Worm (Caenorhabditis elegans) whole organism, late embryonic: ENCODE data around the gene pacs-1.

Source experiments
- C08G9.2 ChIP-seq: sonication (generic microtip); optimal IDR thresholded peaks from 2 replicates; lab custom pipeline; 2016; ENCODE audit warnings: mild to moderate bottlenecking, missing genetic modification characterization, moderate library complexity, missing compliant biosample characterization
- C38D4.7 ChIP-seq: fragments of 200-800 bp; sonication (Bioruptor generic); optimal IDR thresholded peaks from 2 replicates; lab custom pipeline; 2018; ENCODE audit warnings: mild to moderate bottlenecking, missing genetic modification characterization, moderate library complexity, missing compliant biosample characterization
- F13H6.1 ChIP-seq: sonication (generic microtip); optimal IDR thresholded peaks from 2 replicates; lab custom pipeline; 2016; ENCODE audit warnings: missing genetic modification characterization, missing compliant biosample characterization
- K09A11.1 ChIP-seq: sonication (generic microtip); optimal IDR thresholded peaks from 2 replicates; lab custom pipeline; 2017; ENCODE audit warnings: antibody characterized with exemption, mild to moderate bottlenecking, missing genetic modification characterization, missing compliant biosample characterization; ENCODE audit not compliant: insufficient read depth
- Y22D7AL.16 ChIP-seq: sonication (generic microtip); optimal IDR thresholded peaks from 2 replicates; lab custom pipeline; 2016; ENCODE audit warnings: missing genetic modification characterization, missing compliant biosample characterization
- ahr-1 ChIP-seq: sonication (generic microtip); optimal IDR thresholded peaks from 2 replicates; lab custom pipeline; 2016; ENCODE audit warnings: missing genetic modification characterization, missing compliant biosample characterization
- ceh-2 ChIP-seq: sonication (generic microtip); optimal IDR thresholded peaks from 2 replicates; lab custom pipeline; 2016; ENCODE audit warnings: missing genotype, missing genetic modification characterization, missing compliant biosample characterization
- ceh-22 ChIP-seq: sonication (generic microtip); optimal IDR thresholded peaks from 2 replicates; lab custom pipeline; 2017; ENCODE audit warnings: missing biosample characterization, missing genetic modification characterization
- ceh-30 ChIP-seq: fragments of 150-350 bp; optimal IDR thresholded peaks from 2 replicates; lab custom pipeline; 2014; ENCODE audit warnings: missing biosample characterization, missing genetic modification characterization
- ceh-34 ChIP-seq: sonication (generic microtip); optimal IDR thresholded peaks from 2 replicates; lab custom pipeline; 2016; ENCODE audit warnings: mild to moderate bottlenecking, missing genetic modification characterization, missing compliant biosample characterization
- ceh-45 ChIP-seq: fragments of 200-800 bp; sonication (Bioruptor generic); IDR thresholded peaks from 2 replicates; pipeline ENCODE4 v1.3.6; 2022; ENCODE audit warnings: missing genetic modification reagents, missing genetic modification characterization, missing compliant biosample characterization
- ceh-6 ChIP-seq: fragments of 200-800 bp; sonication (Bioruptor generic); optimal IDR thresholded peaks from 2 replicates; lab custom pipeline; 2018; ENCODE audit warnings: mild to moderate bottlenecking, missing genetic modification characterization, missing compliant biosample characterization
- ceh-9 ChIP-seq: sonication (generic microtip); optimal IDR thresholded peaks from 2 replicates; lab custom pipeline; 2016; ENCODE audit warnings: mild to moderate bottlenecking, missing genetic modification characterization, inconsistent platforms, missing compliant biosample characterization
- che-1 ChIP-seq: sonication (generic microtip); optimal IDR thresholded peaks from 2 replicates; lab custom pipeline; 2016; ENCODE audit warnings: mild to moderate bottlenecking, missing genetic modification characterization, missing compliant biosample characterization
- dve-1 ChIP-seq: sonication (generic microtip); optimal IDR thresholded peaks from 2 replicates; lab custom pipeline; 2017; ENCODE audit warnings: antibody characterized with exemption, mild to moderate bottlenecking, missing genetic modification characterization, missing compliant biosample characterization
- elt-4 ChIP-seq: sonication (generic microtip); optimal IDR thresholded peaks from 2 replicates; lab custom pipeline; 2016; ENCODE audit warnings: missing genetic modification characterization, missing compliant biosample characterization
- ets-4 ChIP-seq: sonication (generic microtip); optimal IDR thresholded peaks from 2 replicates; lab custom pipeline; 2016; ENCODE audit warnings: missing genetic modification characterization, missing compliant biosample characterization
- eyg-1 ChIP-seq: sonication (generic microtip); optimal IDR thresholded peaks from 2 replicates; lab custom pipeline; 2016; ENCODE audit warnings: missing genotype, missing genetic modification characterization, missing compliant biosample characterization
- fax-1 ChIP-seq: sonication (generic microtip); optimal IDR thresholded peaks from 2 replicates; lab custom pipeline; 2016; ENCODE audit warnings: missing genotype, missing genetic modification characterization, missing compliant biosample characterization
- fkh-10 ChIP-seq: fragments of 150-350 bp; optimal IDR thresholded peaks from 2 replicates; lab custom pipeline; 2014; ENCODE audit warnings: missing biosample characterization, missing genetic modification reagents, missing genetic modification characterization
- fkh-6 ChIP-seq: sonication (generic microtip); optimal IDR thresholded peaks from 2 replicates; lab custom pipeline; 2016; ENCODE audit warnings: missing genetic modification characterization, missing compliant biosample characterization
- hlh-13 ChIP-seq: fragments of 200-800 bp; sonication (Bioruptor generic); optimal IDR thresholded peaks from 2 replicates; lab custom pipeline; 2018; ENCODE audit warnings: mild to moderate bottlenecking, missing genetic modification characterization, missing compliant biosample characterization
- hlh-15 ChIP-seq: sonication (generic microtip); optimal IDR thresholded peaks from 2 replicates; lab custom pipeline; 2016; ENCODE audit warnings: missing genetic modification characterization, missing compliant biosample characterization
- hlh-30 ChIP-seq: sonication (generic microtip); optimal IDR thresholded peaks from 2 replicates; lab custom pipeline; 2017; ENCODE audit warnings: antibody characterized with exemption, missing genetic modification characterization, missing compliant biosample characterization; ENCODE audit not compliant: insufficient read depth
- hlh-6 ChIP-seq: sonication (generic microtip); optimal IDR thresholded peaks from 2 replicates; lab custom pipeline; 2016; ENCODE audit warnings: missing genotype, missing genetic modification characterization, missing compliant biosample characterization
- hlh-8 ChIP-seq: sonication (generic microtip); optimal IDR thresholded peaks from 2 replicates; lab custom pipeline; 2016; ENCODE audit warnings: missing genotype, missing genetic modification characterization, missing compliant biosample characterization
- mec-3 ChIP-seq: sonication (generic microtip); optimal IDR thresholded peaks from 2 replicates; lab custom pipeline; 2016; ENCODE audit warnings: borderline replicate concordance, missing genetic modification characterization, missing compliant biosample characterization
- nhr-11 ChIP-seq: fragments of 150-350 bp; optimal IDR thresholded peaks from 2 replicates; lab custom pipeline; 2014; ENCODE audit warnings: missing biosample characterization, missing genetic modification characterization
- odd-2 ChIP-seq: sonication (generic microtip); optimal IDR thresholded peaks from 2 replicates; lab custom pipeline; 2017; ENCODE audit warnings: antibody characterized with exemption, mild to moderate bottlenecking, missing genetic modification characterization, missing compliant biosample characterization
- pag-3 ChIP-seq: sonication (generic microtip); optimal IDR thresholded peaks from 2 replicates; lab custom pipeline; 2016; ENCODE audit warnings: missing compliant biosample characterization, missing genetic modification characterization, borderline replicate concordance
- pat-9 ChIP-seq: fragments of 200-800 bp; sonication (Bioruptor generic); optimal IDR thresholded peaks from 2 replicates; lab custom pipeline; 2018; ENCODE audit warnings: mild to moderate bottlenecking, missing genetic modification characterization, moderate library complexity, missing compliant biosample characterization
- pax-1 ChIP-seq: fragments of 150-350 bp; optimal IDR thresholded peaks from 2 replicates; lab custom pipeline; 2014; ENCODE audit warnings: missing biosample characterization, missing genetic modification characterization
- pqm-1 ChIP-seq: sonication (generic microtip); optimal IDR thresholded peaks from 2 replicates; lab custom pipeline; 2016; ENCODE audit warnings: missing genetic modification characterization, missing compliant biosample characterization
- ref-2 ChIP-seq: sonication (generic microtip); optimal IDR thresholded peaks from 2 replicates; lab custom pipeline; 2016; ENCODE audit warnings: missing genetic modification characterization, missing compliant biosample characterization
- rnt-1 ChIP-seq: sonication (generic microtip); optimal IDR thresholded peaks from 2 replicates; lab custom pipeline; 2016; ENCODE audit warnings: missing genetic modification characterization, missing compliant biosample characterization
- sdc-2 ChIP-seq: sonication (generic microtip); optimal IDR thresholded peaks from 2 replicates; lab custom pipeline; 2016; ENCODE audit warnings: missing genotype, missing genetic modification characterization, missing compliant biosample characterization
- sox-2 ChIP-seq: fragments of 200-800 bp; sonication (Bioruptor generic); IDR thresholded peaks from 2 replicates; pipeline ENCODE4 v1.3.6; 2022; ENCODE audit warnings: missing genetic modification reagents, missing genetic modification characterization, missing compliant biosample characterization
- sox-4 ChIP-seq: sonication (generic microtip); optimal IDR thresholded peaks from 2 replicates; lab custom pipeline; 2017; ENCODE audit warnings: mild to moderate bottlenecking, missing genetic modification characterization, inconsistent platforms, missing compliant biosample characterization
- syd-9 ChIP-seq: sonication (generic microtip); optimal IDR thresholded peaks from 2 replicates; lab custom pipeline; 2016; ENCODE audit warnings: mild to moderate bottlenecking, missing genetic modification characterization, moderate library complexity, missing compliant biosample characterization
- tbx-7 ChIP-seq: sonication (generic microtip); optimal IDR thresholded peaks from 2 replicates; lab custom pipeline; 2016; ENCODE audit warnings: missing genotype, missing genetic modification characterization, missing compliant biosample characterization
- ttx-3 ChIP-seq: sonication (generic microtip); optimal IDR thresholded peaks from 2 replicates; lab custom pipeline; 2016; ENCODE audit warnings: missing genetic modification reagents, missing genetic modification characterization, missing compliant biosample characterization
- unc-3 ChIP-seq, 2 experiments: fragments of 200-800 bp in 1 of 2; sonication (Bioruptor generic) in 1 of 2; sonication (generic microtip) in 1 of 2; conservative IDR thresholded peaks in 1 of 2; optimal IDR thresholded peaks in 1 of 2; 2 replicates each; pipeline versions ENCODE4 v1.3.6 to Lab custom; 2016 to 2022; ENCODE audit warnings: missing compliant biosample characterization in 2 of 2, missing genetic modification characterization in 2 of 2, missing genetic modification reagents in 1 of 2
- unc-55 ChIP-seq: sonication (generic microtip); optimal IDR thresholded peaks from 2 replicates; lab custom pipeline; 2017; ENCODE audit warnings: missing biosample characterization, missing genetic modification reagents, missing genetic modification characterization
- ztf-16 ChIP-seq: sonication (generic microtip); optimal IDR thresholded peaks from 2 replicates; lab custom pipeline; 2017; ENCODE audit warnings: missing genetic modification characterization, missing compliant biosample characterization

The pacs-1 gene

DNA sequence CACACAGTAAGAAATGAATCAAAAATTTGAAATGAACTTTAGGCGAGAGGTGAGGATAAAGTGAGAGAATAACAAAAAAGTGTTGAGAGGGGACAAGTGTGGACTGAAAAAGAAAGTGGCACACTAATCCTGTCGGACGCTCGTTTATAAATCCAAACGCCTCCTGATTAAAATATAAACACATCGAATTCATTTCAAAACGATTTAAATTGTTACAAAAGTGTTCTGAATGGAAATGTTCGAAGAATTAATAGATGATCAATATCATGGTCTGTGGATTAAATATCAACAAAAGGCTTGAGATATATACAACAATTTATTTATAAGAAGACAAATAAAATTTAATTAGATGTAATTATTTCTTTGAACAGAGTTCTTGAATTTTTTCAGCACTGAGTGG is 49.0 kb downstream of the pacs-1 start, which contains the start of gene B0222.11:
B0222.11 (minus strand) TSS at position 101 of the 400 bp plus-strand sequence.
- no peak for TF ChIP-seq ceh-30 (tag; lab: Kevin White, UChicago)
- no peak for TF ChIP-seq eyg-1 (tag; lab: Kevin White, UChicago)
- TF ChIP-seq hlh-30 (tag; lab: Kevin White, UChicago), result no peak
- TF ChIP-seq hlh-8 (tag; lab: Kevin White, UChicago), result no peak
- no peak for TF ChIP-seq dve-1
- no peak for TF ChIP-seq nhr-11 (tag; lab: Kevin White, UChicago)
- no peak for TF ChIP-seq hlh-15 (tag; lab: Kevin White, UChicago)
- TF ChIP-seq ceh-6, result no peak
- no peak for TF ChIP-seq ceh-9
- no peak for TF ChIP-seq ztf-16 (tag; lab: Kevin White, UChicago)
- TF ChIP-seq ceh-45 (GFP tag; lab: Robert Waterston, UW), result no peak
- TF ChIP-seq ahr-1 (tag; lab: Kevin White, UChicago), result no peak
- no peak for TF ChIP-seq hlh-6 (tag; lab: Kevin White, UChicago)
- no peak for TF ChIP-seq ceh-34
- TF ChIP-seq ttx-3 (tag; lab: Kevin White, UChicago), result no peak
- TF ChIP-seq, all 69 proteins: peak for 0

DNA sequence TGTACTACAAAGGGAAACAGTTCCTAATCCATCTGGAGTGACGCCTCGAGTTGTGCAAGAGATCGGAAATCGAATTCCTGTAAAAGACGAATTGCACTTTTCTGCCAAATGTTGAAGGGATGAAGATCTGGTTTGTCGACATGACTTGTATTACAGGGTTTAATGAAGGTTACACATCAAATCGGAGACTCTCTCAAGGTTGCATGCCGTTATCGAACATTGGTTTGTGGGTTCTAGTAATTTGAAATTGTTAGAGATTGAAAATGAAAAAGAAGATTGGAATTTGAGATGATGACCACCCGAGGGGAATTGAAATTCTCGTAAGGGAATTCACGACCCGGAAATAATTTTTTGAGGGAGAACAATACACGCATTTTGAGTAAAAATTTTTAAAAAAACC is 50.8 kb downstream of the pacs-1 start:
- TF ChIP-seq unc-55 (no peak), C08G9.2 (tag; lab: Kevin White, UChicago) (no peak), dve-1 (no peak), nhr-11 (tag; lab: Kevin White, UChicago) (no peak), sox-2 (GFP tag; lab: Robert Waterston, UW) (no peak), odd-2 (tag; lab: Kevin White, UChicago) (no peak), pat-9 (tag; lab: Kevin White, UChicago) (no peak), hlh-13 (no peak), ahr-1 (tag; lab: Kevin White, UChicago) (no peak), ztf-16 (tag; lab: Kevin White, UChicago) (no peak), C38D4.7 (no peak), tbx-7 (tag; lab: Kevin White, UChicago) (no peak), sdc-2 (tag; lab: Kevin White, UChicago) (no peak), eyg-1 (tag; lab: Kevin White, UChicago) (no peak), ceh-22 (tag; lab: Kevin White, UChicago) (no peak), syd-9 (no peak), F13H6.1 (no peak), K09A11.1 (tag; lab: Kevin White, UChicago) (no peak), Y22D7AL.16 (tag; lab: Kevin White, UChicago) (no peak), ceh-2 (tag; lab: Kevin White, UChicago) (no peak)
- TF ChIP-seq, all 69 proteins: peak for 0

DNA sequence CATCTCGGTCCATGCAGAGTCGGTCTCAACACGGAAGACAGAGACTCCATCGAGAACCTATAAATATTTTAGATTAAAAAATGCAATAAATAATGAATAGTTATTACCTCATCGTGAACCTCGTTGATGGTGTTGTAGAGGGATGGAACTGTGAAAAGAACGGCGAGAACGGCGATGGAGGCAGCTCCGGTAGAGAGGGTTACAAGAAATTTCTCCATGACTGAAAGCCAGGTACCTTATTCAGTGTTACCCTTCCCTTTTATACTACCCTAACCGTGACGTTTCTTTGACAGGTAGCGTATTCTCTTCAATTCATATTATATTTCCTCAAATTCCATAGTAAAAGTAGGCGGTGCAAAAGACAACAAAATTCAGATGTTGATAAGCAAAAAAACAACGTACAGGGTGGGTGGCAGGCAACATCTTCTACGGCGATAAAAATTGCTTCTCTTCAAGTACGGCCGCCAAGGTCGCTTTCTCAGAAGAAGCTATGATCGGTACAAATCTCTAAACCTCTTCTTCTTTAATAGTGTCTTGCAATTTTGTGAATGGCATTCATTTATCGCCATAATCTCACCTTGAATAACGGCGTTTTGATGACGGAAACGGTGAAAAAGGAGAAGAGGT is 51.9 kb downstream of the pacs-1 start, which contains the start of gene col-10:
col-10 (minus strand) TSS at position 235 of the 627 bp plus-strand sequence.
- TF ChIP-seq fkh-10 (GFP tag; lab: Kevin White, UChicago) (no peak), unc-3 (GFP tag; conservative IDR thresholded peaks at IDR 0.05; lab: Robert Waterston, UW) (no peak), unc-3 (tag; optimal IDR thresholded peaks at IDR 0.05; lab: Kevin White, UChicago) (no peak), sox-4 (tag; lab: Kevin White, UChicago) (no peak), che-1 (tag; lab: Kevin White, UChicago) (no peak), rnt-1 (tag; lab: Kevin White, UChicago) (no peak), ref-2 (tag; lab: Kevin White, UChicago) (no peak), hlh-8 (tag; lab: Kevin White, UChicago) (no peak), pag-3 (no peak), ets-4 (no peak), sdc-2 (tag; lab: Kevin White, UChicago) (no peak), F13H6.1 (no peak), nhr-11 (tag; lab: Kevin White, UChicago) (no peak), mec-3 (tag; lab: Kevin White, UChicago) (no peak), elt-4 (tag; lab: Kevin White, UChicago) (no peak), pax-1 (no peak), fax-1 (tag; lab: Kevin White, UChicago) (no peak), pqm-1 (tag; lab: Kevin White, UChicago) (no peak), fkh-6 (tag; lab: Kevin White, UChicago) (no peak), hlh-30 (tag; lab: Kevin White, UChicago) (no peak)
